Fruit fly (Drosophila melanogaster): ENCODE data around the gene CG13308.

DNA sequence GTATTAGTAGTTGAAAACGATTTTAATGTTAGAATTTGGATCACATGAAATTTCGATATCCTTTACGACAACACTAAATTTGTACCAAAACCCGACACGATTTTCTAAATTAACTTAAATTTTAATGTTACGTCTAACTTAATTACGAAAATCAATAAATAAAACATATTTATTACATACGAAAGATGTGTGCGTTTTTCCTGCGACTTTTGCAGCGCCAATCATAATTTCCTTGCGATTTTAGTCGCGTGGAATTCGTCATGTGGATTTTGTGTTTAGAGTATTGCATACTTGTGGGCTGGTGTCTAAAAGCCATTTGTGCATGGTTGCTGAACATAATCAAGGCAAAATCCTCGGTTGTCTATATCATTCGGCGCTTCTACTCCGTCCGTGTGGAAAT is 9.8 kb upstream of the CG13308 start:
- no peak for TF ChIP-seq tgo (GFP tag; IDR thresholded peaks at IDR 0.05)
- TF ChIP-seq dimm (GFP tag; IDR thresholded peaks at IDR 0.05), result no peak
- peak in 1 of 2 experiments; percentile 70 for TF ChIP-seq eve (GFP tag; optimal IDR thresholded peaks at IDR 0.05)
- TF ChIP-seq CG17802 (tag; optimal IDR thresholded peaks at IDR 0.05), result no peak
- no peak for TF ChIP-seq Neu2 (GFP tag; optimal IDR thresholded peaks at IDR 0.05; ENCODE audit: borderline replicate concordance)
- no peak for TF ChIP-seq Fer3 (tag; optimal IDR thresholded peaks at IDR 0.05)
